Fruit fly (Drosophila melanogaster): ENCODE measurements around the gene CG17776.

The CG17776 gene

DNA sequence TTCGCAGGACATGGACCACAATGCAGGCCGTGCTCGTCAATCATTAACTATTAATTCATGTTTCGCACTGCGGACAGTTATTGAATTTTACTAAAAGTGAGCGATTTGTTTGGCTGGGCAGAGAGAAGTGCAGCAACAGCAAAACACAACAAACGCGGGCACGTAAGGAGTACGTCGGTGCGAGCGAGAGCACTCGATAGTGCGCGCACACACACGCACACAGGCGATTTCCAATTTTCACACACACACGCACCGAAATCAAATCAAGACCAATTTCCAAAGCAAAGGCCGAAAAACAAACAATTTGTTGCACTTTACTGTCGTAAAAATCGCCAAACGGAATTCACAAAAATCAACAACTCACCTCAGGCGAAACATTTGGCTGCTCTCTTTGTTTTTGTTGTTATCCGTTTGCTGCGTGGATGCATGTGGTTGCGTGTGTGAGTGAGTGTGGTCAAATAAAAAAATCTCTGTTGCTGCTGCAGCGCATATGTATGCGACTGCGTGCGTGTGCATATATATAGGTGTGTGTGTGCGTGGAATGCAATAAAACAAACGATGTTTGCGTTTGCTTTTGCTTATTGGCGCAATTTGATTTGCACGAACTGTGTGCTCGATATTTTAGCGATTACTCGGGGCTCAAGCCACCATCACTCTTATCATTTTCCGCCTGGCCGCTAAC is 26.5 kb upstream of the CG17776 start (continued):
- TF ChIP-seq CG8281 (tag; optimal IDR thresholded peaks at IDR 0.05) (no peak), Nf-YC (tag; optimal IDR thresholded peaks at IDR 0.05) (no peak), chinmo (GFP tag; IDR thresholded peaks at IDR 0.05; ENCODE audit: partially characterized antibody) (peak; percentile 48; the same call in 1 of the 4 replicates), ewg (GFP tag; optimal IDR thresholded peaks at IDR 0.05) (peak; percentile 0), CG14050 (GFP tag; IDR thresholded peaks at IDR 0.05) (no peak), CG1832 (GFP tag; optimal IDR thresholded peaks at IDR 0.05) (peak; percentile 79), HmgD (GFP tag; optimal IDR thresholded peaks at IDR 0.05) (peak; percentile 4), stc (GFP tag; IDR thresholded peaks at IDR 0.05) (no peak), Neu2 (GFP tag; optimal IDR thresholded peaks at IDR 0.05; ENCODE audit: borderline replicate concordance) (no peak), inv (GFP tag; IDR thresholded peaks at IDR 0.05; ENCODE audit: partially characterized antibody) (no peak), Trl (optimal IDR thresholded peaks at IDR 0.05) (peak in 1 of 2 experiments; percentile 20), Trl (GFP tag; optimal IDR thresholded peaks at IDR 0.05) (no peak), sd (tag; optimal IDR thresholded peaks at IDR 0.05) (peak; percentile 77), Atf-2 (GFP tag; optimal IDR thresholded peaks at IDR 0.05) (no peak), Adf1 (GFP tag; IDR thresholded peaks at IDR 0.05) (peak; percentile 24; the same call in 1 of the 2 replicates), GATAe (GFP tag; conservative IDR thresholded peaks at IDR 0.05) (no peak), danr (GFP tag; IDR thresholded peaks at IDR 0.05) (no peak), CG7987 (GFP tag; optimal IDR thresholded peaks at IDR 0.05) (no peak), CG31441 (GFP tag; IDR thresholded peaks at IDR 0.05) (no peak), CG8478 (optimal IDR thresholded peaks at IDR 0.05) (peak; percentile 97), YL-1 (GFP tag; optimal IDR thresholded peaks at IDR 0.05) (peak; percentile 23), grau (tag; optimal IDR thresholded peaks at IDR 0.05) (no peak), ap (GFP tag; IDR thresholded peaks at IDR 0.05) (no peak), CG15479 (GFP tag; optimal IDR thresholded peaks at IDR 0.05) (peak; percentile 75), CG4617 (GFP tag; optimal IDR thresholded peaks at IDR 0.05; ENCODE audit: borderline replicate concordance) (peak; percentile 42), cg (GFP tag; optimal IDR thresholded peaks at IDR 0.05) (peak; percentile 96), CG17568 (GFP tag; optimal IDR thresholded peaks at IDR 0.05) (no peak), fd64A (GFP tag; optimal IDR thresholded peaks at IDR 0.05) (no peak), CG9609 (GFP tag; optimal IDR thresholded peaks at IDR 0.05) (no peak), Abd-B (GFP tag; optimal IDR thresholded peaks at IDR 0.05) (peak; percentile 8), CG14965 (GFP tag; optimal IDR thresholded peaks at IDR 0.05; ENCODE audit: borderline replicate concordance) (no peak), CG17829 (tag; optimal IDR thresholded peaks at IDR 0.05) (no peak), Elba2 (GFP tag; optimal IDR thresholded peaks at IDR 0.05) (peak; percentile 50), Usf (GFP tag; optimal IDR thresholded peaks at IDR 0.05) (no peak), CG34422 (GFP tag; IDR thresholded peaks at IDR 0.05) (peak; percentile 36; the same call in 1 of the 3 replicates), CoRest (tag; optimal IDR thresholded peaks at IDR 0.05) (no peak), lov (optimal IDR thresholded peaks at IDR 0.05) (no peak), lov (GFP tag; IDR thresholded peaks at IDR 0.05) (no peak)

DNA sequence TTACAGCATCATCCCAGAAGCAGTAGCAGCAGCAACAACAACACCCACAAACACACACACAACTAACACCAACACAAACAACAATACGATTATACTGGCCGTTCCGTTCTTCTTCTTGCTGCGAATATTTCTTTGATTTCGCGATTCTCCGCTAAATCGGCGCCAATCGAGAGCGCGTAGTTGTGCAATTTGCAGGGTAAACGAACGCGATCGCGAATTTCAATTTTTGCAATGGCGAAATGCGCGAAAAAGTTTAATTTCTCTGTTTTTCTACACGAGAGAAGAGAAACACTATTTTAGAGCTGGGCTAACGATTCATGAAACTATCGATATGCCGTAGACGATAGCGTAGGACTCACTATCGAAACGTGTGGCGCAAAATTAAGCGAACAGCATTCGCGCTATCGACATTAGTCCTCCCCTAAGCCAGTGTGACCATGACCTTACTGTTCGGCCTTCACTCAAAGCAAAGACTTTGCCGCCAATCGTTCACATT is 25.8 kb upstream of the CG17776 start, which contains the start of gene wapl:
wapl (minus strand) TSS at position 316 of the 496 bp plus-strand sequence.
- TF ChIP-seq CG12219 (GFP tag; optimal IDR thresholded peaks at IDR 0.05) (no peak), CG9797 (GFP tag; optimal IDR thresholded peaks at IDR 0.05) (peak; percentile 85), HmgD (GFP tag; optimal IDR thresholded peaks at IDR 0.05) (peak; percentile 76), CG17829 (tag; optimal IDR thresholded peaks at IDR 0.05) (peak; percentile 14), E2f2 (GFP tag; IDR thresholded peaks at IDR 0.05) (peak; percentile 94), Gug (GFP tag; IDR thresholded peaks at IDR 0.05) (peak; percentile 51; the same call in 1 of the 4 replicates), vnd (GFP tag; IDR thresholded peaks at IDR 0.05; ENCODE audit: partially characterized antibody) (peak; percentile 89), CG33213 (GFP tag; optimal IDR thresholded peaks at IDR 0.05) (peak; percentile 29), pum (GFP tag; optimal IDR thresholded peaks at IDR 0.05) (peak; percentile 22), ewg (GFP tag; optimal IDR thresholded peaks at IDR 0.05) (no peak), CG30020 (tag; optimal IDR thresholded peaks at IDR 0.05) (peak; percentile 23), CG12659 (GFP tag; optimal IDR thresholded peaks at IDR 0.05) (peak; percentile 61), CG11093 (GFP tag; IDR thresholded peaks at IDR 0.05) (no peak), CG42726 (GFP tag; IDR thresholded peaks at IDR 0.05; ENCODE audit: partially characterized antibody) (peak; percentile 94), prd (optimal IDR thresholded peaks at IDR 0.05) (no peak), prd (GFP tag; IDR thresholded peaks at IDR 0.05) (peak; percentile 32; the same call in 1 of the 3 replicates)
